Fruit fly (Drosophila melanogaster) whole organism, wandering third instar larva: ENCODE data around the gene Tusp.

Experiments used
- Abd-B ChIP-seq: fragments of >200 bp; optimal IDR thresholded peaks from 2 replicates; lab custom pipeline; 2017; ENCODE audit warnings: missing biosample characterization, missing genetic modification characterization
- CG32264 ChIP-seq: fragments of 200-800 bp; sonication (Bioruptor generic); optimal IDR thresholded peaks from 2 replicates; lab custom pipeline; 2016; ENCODE audit warnings: missing biosample characterization, missing genetic modification characterization
- CrebA ChIP-seq: fragments of 200-800 bp; sonication (Bioruptor generic); optimal IDR thresholded peaks from 2 replicates; lab custom pipeline; 2016; ENCODE audit warnings: missing biosample characterization, mild to moderate bottlenecking, missing genetic modification characterization, borderline replicate concordance
- Dfd ChIP-seq: fragments of >200 bp; optimal IDR thresholded peaks from 2 replicates; lab custom pipeline; 2017; ENCODE audit warnings: missing biosample characterization, missing genetic modification characterization
- Dif ChIP-seq: fragments of 200-275, 200-300 bp; sonication (Bioruptor generic); optimal IDR thresholded peaks from 2 replicates; lab custom pipeline; 2018; ENCODE audit warnings: missing biosample characterization, missing genetic modification characterization; ENCODE audit not compliant: partially characterized antibody
- GATAd ChIP-seq: sonication (Bioruptor generic); optimal IDR thresholded peaks from 2 replicates; lab custom pipeline; 2016; ENCODE audit warnings: missing biosample characterization, missing genetic modification characterization
- HLH106 ChIP-seq: fragments of 200-800 bp; optimal IDR thresholded peaks from 3 replicates; lab custom pipeline; 2019; ENCODE audit warnings: missing biosample characterization, mild to moderate bottlenecking, missing genetic modification characterization, moderate library complexity
- Hnf4 ChIP-seq: fragments of 200-800 bp; sonication (Bioruptor generic); optimal IDR thresholded peaks from 2 replicates; lab custom pipeline; 2016; ENCODE audit warnings: missing biosample characterization, mild to moderate bottlenecking, missing genetic modification characterization
- Hr78 ChIP-seq: fragments of >200 bp; optimal IDR thresholded peaks from 2 replicates; lab custom pipeline; 2017; ENCODE audit warnings: missing biosample characterization, missing genetic modification characterization
- Hr83 ChIP-seq: fragments of 200-300 bp; sonication (Bioruptor generic); optimal IDR thresholded peaks from 2 replicates; lab custom pipeline; 2016; ENCODE audit warnings: missing biosample characterization, mild to moderate bottlenecking, missing genetic modification characterization, moderate library complexity; ENCODE audit not compliant: poor library complexity, severe bottlenecking
- Jra ChIP-seq: sonication (Bioruptor generic); optimal IDR thresholded peaks from 2 replicates; lab custom pipeline; 2016; ENCODE audit warnings: missing biosample characterization, missing genetic modification characterization
- Myc ChIP-seq: fragments of >200 bp; optimal IDR thresholded peaks from 2 replicates; lab custom pipeline; 2017
- N ChIP-seq: fragments of >200 bp; optimal IDR thresholded peaks from 2 replicates; lab custom pipeline; 2018; ENCODE audit warnings: missing biosample characterization, missing external identifiers, missing genetic modification characterization
- OdsH ChIP-seq: fragments of 200-800 bp; sonication (Bioruptor generic); optimal IDR thresholded peaks from 2 replicates; lab custom pipeline; 2016; ENCODE audit warnings: missing biosample characterization, mild to moderate bottlenecking, missing genetic modification characterization
- Rel ChIP-seq, 2 experiments: fragments of 200-800 bp; sonication (Bioruptor generic) in 1 of 2; optimal IDR thresholded peaks; 2 replicates in 1 of 2; 3 replicates in 1 of 2; lab custom pipeline; 2016 to 2019; ENCODE audit warnings: mild to moderate bottlenecking in 2 of 2, missing biosample characterization in 2 of 2, missing genetic modification characterization in 2 of 2, moderate library complexity in 1 of 2
- Sp1 ChIP-seq: fragments of 200-800 bp; sonication (Bioruptor generic); optimal IDR thresholded peaks from 3 replicates; lab custom pipeline; 2019; ENCODE audit warnings: missing biosample characterization, mild to moderate bottlenecking, missing genetic modification characterization, moderate library complexity
- Vsx2 ChIP-seq: fragments of 200-300, 225-300 bp; sonication (Bioruptor generic); optimal IDR thresholded peaks from 2 replicates; lab custom pipeline; 2018; ENCODE audit warnings: missing biosample characterization, missing genetic modification characterization; ENCODE audit not compliant: partially characterized antibody
- dl ChIP-seq, 2 experiments: fragments of 175-275, 200-275 bp in 1 of 2; fragments of 200-275 bp in 1 of 2; sonication (Bioruptor generic); optimal IDR thresholded peaks; lab custom pipeline; 2018; ENCODE audit warnings: mild to moderate bottlenecking in 2 of 2, missing biosample characterization in 2 of 2, missing genetic modification characterization in 2 of 2, moderate library complexity in 2 of 2; ENCODE audit not compliant: partially characterized antibody in 2 of 2, insufficient read depth in 1 of 2
- dmrt93B ChIP-seq: fragments of 200-800 bp; sonication (Bioruptor generic); optimal IDR thresholded peaks from 2 replicates; lab custom pipeline; 2018; ENCODE audit warnings: missing biosample characterization, mild to moderate bottlenecking, missing genetic modification characterization
- dsf ChIP-seq: sonication (Bioruptor generic); optimal IDR thresholded peaks from 2 replicates; lab custom pipeline; 2016; ENCODE audit warnings: missing biosample characterization, missing genetic modification characterization, borderline replicate concordance
- foxo ChIP-seq, 2 experiments: fragments of 200-800 bp; sonication (Bioruptor generic); optimal IDR thresholded peaks; 2 replicates in 1 of 2; 3 replicates in 1 of 2; lab custom pipeline; 2016 to 2017; ENCODE audit warnings: missing biosample characterization in 2 of 2, missing genetic modification characterization in 2 of 2
- fru ChIP-seq: fragments of 200-800 bp; sonication (Bioruptor generic); optimal IDR thresholded peaks from 3 replicates; lab custom pipeline; 2016; ENCODE audit warnings: missing biosample characterization, mild to moderate bottlenecking, missing genetic modification characterization
- jim ChIP-seq: fragments of 175-275, 200-325 bp; sonication (Bioruptor generic); optimal IDR thresholded peaks from 2 replicates; lab custom pipeline; 2016; ENCODE audit warnings: missing biosample characterization, mild to moderate bottlenecking, missing genetic modification characterization
- lola ChIP-seq: fragments of >200 bp; optimal IDR thresholded peaks from 2 replicates; lab custom pipeline; 2017; ENCODE audit warnings: missing biosample characterization, missing genetic modification characterization
- pan ChIP-seq: fragments of >200 bp; optimal IDR thresholded peaks from 2 replicates; lab custom pipeline; 2017
- sage ChIP-seq: fragments of 200-800 bp; sonication (Bioruptor generic); optimal IDR thresholded peaks from 2 replicates; lab custom pipeline; 2016; ENCODE audit warnings: missing biosample characterization, mild to moderate bottlenecking, missing genetic modification characterization
- sv ChIP-seq: fragments of 200-800 bp; sonication (Bioruptor generic); optimal IDR thresholded peaks from 3 replicates; lab custom pipeline; 2016; ENCODE audit warnings: missing biosample characterization, missing genetic modification characterization
- usp ChIP-seq: fragments of >200 bp; optimal IDR thresholded peaks from 2 replicates; lab custom pipeline; 2017; ENCODE audit warnings: missing biosample characterization, missing genetic modification characterization
- woc ChIP-seq: sonication (Bioruptor generic); optimal IDR thresholded peaks from 2 replicates; lab custom pipeline; 2016; ENCODE audit warnings: missing biosample characterization, mild to moderate bottlenecking, missing genetic modification characterization

The Tusp gene

DNA sequence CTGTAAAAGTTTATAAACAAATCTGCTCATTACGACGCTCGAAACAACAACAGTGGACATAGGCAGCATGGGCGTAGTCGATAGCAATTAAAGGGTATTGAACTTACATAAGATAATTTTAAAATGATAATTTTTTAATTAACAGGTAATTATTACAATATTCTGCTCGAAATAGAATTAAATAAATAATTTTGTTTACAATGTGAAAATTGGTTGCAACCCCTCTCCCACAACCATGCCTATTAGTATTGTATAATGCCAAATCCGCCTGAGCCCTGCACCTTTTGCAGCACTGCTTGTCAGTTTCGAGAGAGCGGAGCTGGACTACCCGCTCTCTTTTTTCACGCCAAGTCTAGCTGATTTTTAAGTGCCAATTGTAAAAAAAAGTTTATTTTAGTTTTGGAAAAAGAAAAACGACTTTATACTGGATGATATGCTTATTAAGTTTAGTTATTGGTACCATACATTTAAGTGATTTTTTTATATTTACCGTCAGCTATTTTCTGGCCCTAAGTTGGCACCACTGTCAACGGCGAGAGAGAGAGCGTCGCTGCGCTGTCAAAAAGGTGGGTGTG, 28.4 kb downstream of the Tusp start, which contains the start of the genes CG5611 and Mtl (continued):
- TF ChIP-seq GATAd (GFP tag; lab: Kevin White, UChicago) (peak; percentile 98), Hnf4 (GFP tag; lab: Kevin White, UChicago) (peak; percentile 99), Vsx2 (GFP tag; lab: Kevin White, UChicago) (no peak), dmrt93B (GFP tag; lab: Kevin White, UChicago) (peak; percentile 100), Dif (GFP tag; lab: Kevin White, UChicago) (no peak), dl (GFP tag; optimal IDR thresholded peaks at IDR 0.05; lab: Kevin White, UChicago; ENCODE audit: insufficient read depth in 1 of 2, partially characterized antibody in 2 of 2) (no peak), Dfd (GFP tag; lab: Kevin White, UChicago) (peak; percentile 97), foxo (GFP tag; optimal IDR thresholded peaks at IDR 0.05; lab: Kevin White, UChicago) (peak; percentile 65 to 100), jim (peak; percentile 94), Abd-B (GFP tag; lab: Kevin White, UChicago) (no peak)

DNA sequence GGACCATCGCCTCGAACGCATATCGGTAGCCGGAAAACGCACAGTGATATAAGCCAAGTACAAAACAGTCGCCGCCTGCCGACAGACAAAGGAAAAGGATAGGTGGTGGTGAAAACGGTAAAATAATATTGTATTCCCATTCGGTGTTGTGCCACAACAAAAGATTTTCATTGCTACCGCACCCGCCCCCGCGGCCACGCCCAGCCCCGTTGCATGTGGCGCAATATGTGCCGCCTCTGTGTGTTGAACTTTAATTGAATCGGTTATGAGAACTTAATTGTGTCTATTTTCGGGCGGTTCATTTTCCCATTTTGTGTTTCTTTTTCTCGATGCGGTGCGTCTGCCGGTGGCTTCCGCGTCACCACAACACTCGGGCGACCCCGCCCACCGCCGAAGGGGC, 29.0 kb downstream of the Tusp start:
- TF ChIP-seq CrebA (no peak), lola (GFP tag; lab: Kevin White, UChicago) (no peak), OdsH (GFP tag; lab: Kevin White, UChicago) (no peak), pan (lab: Kevin White, UChicago) (no peak), Myc (lab: Kevin White, UChicago) (no peak), Dif (GFP tag; lab: Kevin White, UChicago) (peak; percentile 53), Abd-B (GFP tag; lab: Kevin White, UChicago) (no peak)

DNA sequence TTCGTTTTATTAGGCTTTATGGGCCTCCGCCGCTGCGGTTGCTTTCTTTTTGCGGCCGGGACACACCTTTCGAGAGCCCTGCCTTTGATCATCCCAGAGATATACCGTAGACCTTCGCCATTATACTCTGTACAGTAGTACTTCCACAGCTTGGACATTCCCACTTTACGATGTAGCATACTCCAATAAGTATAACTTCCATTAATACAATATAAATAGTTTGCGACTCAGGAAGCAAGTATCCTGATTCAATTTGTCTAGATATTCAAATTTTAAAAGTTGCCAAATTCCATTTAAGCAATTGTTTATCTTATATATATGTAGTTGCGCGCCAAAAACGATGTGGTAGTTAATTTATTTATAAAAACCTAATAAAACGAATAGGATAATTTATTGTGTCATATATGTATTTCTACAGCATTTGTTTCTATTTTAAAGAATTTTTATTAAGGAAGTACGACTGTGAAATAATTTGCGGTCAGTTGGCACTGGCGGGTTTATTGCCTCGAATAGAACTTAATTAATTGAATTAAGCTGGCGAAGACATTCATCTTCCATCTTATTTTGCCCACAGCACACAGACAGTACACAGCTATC, 29.7 kb downstream of the Tusp start:
- TF ChIP-seq dmrt93B (GFP tag; lab: Kevin White, UChicago) (no peak), woc (GFP tag; lab: Kevin White, UChicago) (no peak), Hr83 (GFP tag; lab: Kevin White, UChicago) (no peak), usp (no peak), pan (lab: Kevin White, UChicago) (no peak)
- TF ChIP-seq, all 38 proteins: peak for 0

DNA sequence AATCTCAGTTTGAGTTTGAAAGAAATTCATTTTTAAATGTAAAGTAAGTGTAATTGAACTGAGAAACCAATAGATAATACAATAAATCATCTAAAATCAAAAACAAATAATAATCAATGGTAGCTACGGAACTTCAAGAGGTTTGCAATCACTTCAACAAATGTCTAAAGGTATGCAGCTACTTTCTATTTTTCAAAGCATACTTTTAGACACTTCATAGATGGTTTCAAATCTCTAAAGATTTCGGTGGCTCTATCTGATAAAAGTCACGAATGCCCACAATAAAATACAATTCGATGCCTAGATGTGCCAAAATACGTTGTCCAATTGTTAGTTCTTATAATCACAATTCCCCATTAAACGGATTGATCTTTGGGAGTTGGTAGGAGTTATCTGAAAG, 35.4 kb downstream of the Tusp start:
- TF ChIP-seq woc (GFP tag; lab: Kevin White, UChicago) = no peak

DNA sequence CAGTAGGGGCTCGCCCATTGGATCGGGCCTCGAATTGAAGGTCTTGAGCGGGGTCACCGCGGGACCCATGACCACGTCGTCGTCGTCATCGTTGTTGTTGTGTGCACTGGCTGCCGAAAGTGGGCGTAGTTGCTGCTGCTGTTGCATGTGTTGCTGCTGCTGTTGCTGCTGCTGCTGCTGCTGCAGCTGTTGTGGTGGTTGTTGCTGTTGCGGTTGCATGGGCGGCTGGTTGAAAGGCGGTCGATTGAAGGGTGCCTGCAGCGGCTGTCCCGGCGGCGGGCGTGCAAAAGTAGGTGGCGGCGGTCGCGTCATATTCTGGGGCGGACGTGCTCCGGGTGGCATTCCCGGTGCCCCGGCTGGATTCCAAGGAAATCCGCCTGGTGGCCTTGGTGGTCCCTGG, 40.1 kb downstream of the Tusp start:
- no peak for TF ChIP-seq Dif (GFP tag; lab: Kevin White, UChicago)
- peak; percentile 56 for TF ChIP-seq Dfd (GFP tag; lab: Kevin White, UChicago)
- TF ChIP-seq, all 38 proteins: peak for 1

DNA sequence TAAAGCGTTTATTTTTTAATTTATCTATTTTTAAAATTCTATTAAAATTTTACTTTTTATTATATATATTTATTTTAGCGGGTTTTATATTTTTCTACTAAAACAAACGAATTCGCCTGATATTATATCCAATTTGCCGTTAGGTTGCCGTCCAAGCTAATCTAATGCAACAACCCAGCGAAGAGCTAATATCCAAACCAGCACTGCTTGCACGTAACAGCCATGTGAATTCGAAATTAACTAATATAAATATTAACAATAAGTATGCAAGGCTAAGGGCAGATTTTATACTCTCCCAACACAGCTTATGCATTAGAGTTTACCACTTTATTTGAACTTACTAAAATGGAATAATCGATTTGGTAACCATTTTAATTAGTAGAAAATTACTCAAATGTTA, 44.0 kb downstream of the Tusp start:
- TF ChIP-seq Myc (lab: Kevin White, UChicago) = peak; percentile 28
- TF ChIP-seq dsf (GFP tag; lab: Kevin White, UChicago) = no peak
- TF ChIP-seq Hnf4 (GFP tag; lab: Kevin White, UChicago) = no peak
- TF ChIP-seq sage = no peak
- no peak for TF ChIP-seq N (GFP tag; lab: Kevin White, UChicago)
- TF ChIP-seq lola (GFP tag; lab: Kevin White, UChicago) = no peak

DNA sequence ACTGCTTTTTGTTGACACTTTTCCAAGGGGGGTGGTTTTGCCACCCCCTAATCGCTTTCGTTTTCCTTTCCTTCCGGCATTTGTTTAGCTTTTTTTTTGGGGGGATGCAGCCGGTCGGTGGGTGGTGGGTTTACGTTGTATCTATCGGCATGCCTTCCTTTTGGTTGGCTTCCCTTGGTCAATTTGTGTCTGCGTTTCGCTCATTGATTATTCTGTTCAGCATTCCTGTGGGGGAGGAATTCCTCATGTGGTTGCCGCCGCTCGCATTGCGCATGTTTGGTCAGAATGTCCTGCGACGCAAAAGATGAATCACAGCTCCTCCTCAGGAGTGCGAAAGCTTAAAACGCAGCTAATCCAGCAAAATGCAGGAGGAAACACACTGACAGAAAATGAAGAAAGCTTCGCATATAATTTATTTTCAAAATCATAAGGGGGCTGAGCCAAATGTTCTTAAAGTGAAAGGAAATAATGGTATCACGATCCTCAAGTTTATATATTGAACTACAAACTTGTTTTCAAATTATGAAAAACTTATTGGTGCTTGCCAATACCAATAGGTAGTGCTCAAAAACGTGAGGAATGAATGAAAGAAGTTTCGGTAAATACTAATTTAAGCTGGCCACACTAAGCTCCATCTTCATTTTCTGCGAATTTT, 44.6 kb downstream of the Tusp start, which contains the start of gene RpS10a:
RpS10a (plus strand) TSS at position 605 of the 655 bp plus-strand sequence.
- TF ChIP-seq foxo (GFP tag; optimal IDR thresholded peaks at IDR 0.05; lab: Kevin White, UChicago) = no peak
- TF ChIP-seq Myc (lab: Kevin White, UChicago) = no peak
- no peak for TF ChIP-seq sage
- no peak for TF ChIP-seq Hr78
- no peak for TF ChIP-seq Sp1 (GFP tag; lab: Kevin White, UChicago)
- TF ChIP-seq dsf (GFP tag; lab: Kevin White, UChicago) = no peak
- no peak for TF ChIP-seq Dif (GFP tag; lab: Kevin White, UChicago)
- no peak for TF ChIP-seq HLH106 (tag; lab: Kevin White, UChicago)
- no peak for TF ChIP-seq Jra (GFP tag; lab: Kevin White, UChicago)
- TF ChIP-seq CG32264 (GFP tag; lab: Kevin White, UChicago) = no peak
- no peak for TF ChIP-seq Rel (GFP tag; optimal IDR thresholded peaks at IDR 0.05; lab: Kevin White, UChicago)
- TF ChIP-seq Rel (tag; optimal IDR thresholded peaks at IDR 0.05; lab: Kevin White, UChicago) = no peak
- TF ChIP-seq fru (GFP tag; lab: Kevin White, UChicago) = no peak
- no peak for TF ChIP-seq dl (GFP tag; optimal IDR thresholded peaks at IDR 0.05; lab: Kevin White, UChicago; ENCODE audit: insufficient read depth in 1 of 2, partially characterized antibody in 2 of 2)
- TF ChIP-seq Vsx2 (GFP tag; lab: Kevin White, UChicago) = no peak
- TF ChIP-seq lola (GFP tag; lab: Kevin White, UChicago) = no peak
- TF ChIP-seq usp = no peak
- no peak for TF ChIP-seq dmrt93B (GFP tag; lab: Kevin White, UChicago)
- no peak for TF ChIP-seq Hr83 (GFP tag; lab: Kevin White, UChicago)
- no peak for TF ChIP-seq OdsH (GFP tag; lab: Kevin White, UChicago)
- no peak for TF ChIP-seq sv (GFP tag; lab: Kevin White, UChicago)
